Fruit fly (Drosophila melanogaster) whole organism, embryonic: ENCODE results near the gene RPA1.

Experiments used
- CG10267 ChIP-seq: fragments of 200-800 bp; sonication (Bioruptor generic); optimal IDR thresholded peaks from 2 replicates; lab custom pipeline; 2018; ENCODE audit warnings: missing biosample characterization, mild to moderate bottlenecking, missing genetic modification characterization, moderate library complexity
- CG10366 ChIP-seq: fragments of 200-800 bp; sonication (Bioruptor generic); IDR thresholded peaks from 2 replicates; pipeline ENCODE4 v1.3.6; 2022; ENCODE audit warnings: missing biosample characterization, missing genetic modification characterization
- CG11398 ChIP-seq: fragments of 200-800 bp; sonication (Bioruptor generic); optimal IDR thresholded peaks from 2 replicates; lab custom pipeline; 2016; ENCODE audit warnings: missing biosample characterization, missing genetic modification characterization
- CG12104 ChIP-seq: fragments of 200-800 bp; sonication (Bioruptor generic); optimal IDR thresholded peaks from 3 replicates; lab custom pipeline; 2016; ENCODE audit warnings: missing biosample characterization, missing genetic modification characterization
- CG14667 ChIP-seq: fragments of 200-800 bp; sonication (Bioruptor generic); IDR thresholded peaks from 2 replicates; pipeline ENCODE4 v1.3.6; 2022; ENCODE audit warnings: missing biosample characterization, missing genetic modification characterization
- CG14710 ChIP-seq: fragments of 200-800 bp; sonication (Bioruptor generic); optimal IDR thresholded peaks from 3 replicates; lab custom pipeline; 2019; ENCODE audit warnings: missing biosample characterization, mild to moderate bottlenecking, missing genetic modification characterization, moderate library complexity
- CG1602 ChIP-seq: fragments of 200-800 bp; sonication (Bioruptor generic); optimal IDR thresholded peaks from 3 replicates; lab custom pipeline; 2016; ENCODE audit warnings: missing biosample characterization, missing genetic modification characterization
- CG2889 ChIP-seq: fragments of 200-800 bp; sonication (Bioruptor generic); IDR thresholded peaks from 3 replicates; pipeline ENCODE4 v1.3.6; 2022; ENCODE audit warnings: missing biosample characterization, missing genetic modification characterization
- CG31388 ChIP-seq: fragments of 200-800 bp; sonication (Bioruptor generic); optimal IDR thresholded peaks from 2 replicates; lab custom pipeline; 2016; ENCODE audit warnings: missing biosample characterization, missing genetic modification characterization
- CG3847 ChIP-seq: fragments of 200-800 bp; sonication (Bioruptor generic); IDR thresholded peaks from 2 replicates; pipeline ENCODE4 v1.3.6; 2022; ENCODE audit warnings: missing biosample characterization, missing genetic modification characterization
- CG4854 ChIP-seq: fragments of 200-800 bp; sonication (Bioruptor generic); optimal IDR thresholded peaks from 2 replicates; lab custom pipeline; 2016; ENCODE audit warnings: missing biosample characterization, missing genetic modification characterization, inconsistent platforms
- CG6272 ChIP-seq: fragments of 200-800 bp; sonication (Bioruptor generic); IDR thresholded peaks from 2 replicates; pipeline ENCODE4 v1.3.6; 2022; ENCODE audit warnings: missing biosample characterization, missing genetic modification characterization
- CG7372 ChIP-seq: fragments of 200-800 bp; sonication (Bioruptor generic); IDR thresholded peaks from 2 replicates; pipeline ENCODE4 v1.3.6; 2022; ENCODE audit warnings: missing biosample characterization, missing genetic modification characterization
- CG7745 ChIP-seq: fragments of 200-800 bp; sonication (Bioruptor generic); optimal IDR thresholded peaks from 2 replicates; lab custom pipeline; 2018; ENCODE audit warnings: missing biosample characterization, mild to moderate bottlenecking, missing genetic modification characterization, moderate library complexity
- CG7963 ChIP-seq: fragments of 200-800 bp; sonication (Bioruptor generic); IDR thresholded peaks from 3 replicates; pipeline ENCODE4 v1.3.6; 2022; ENCODE audit warnings: missing biosample characterization, missing genetic modification characterization; ENCODE audit not compliant: partially characterized antibody
- CG8281 ChIP-seq: fragments of 200-800 bp; sonication (Bioruptor generic); optimal IDR thresholded peaks from 2 replicates; lab custom pipeline; 2018; ENCODE audit warnings: missing biosample characterization, mild to moderate bottlenecking, missing genetic modification characterization, moderate library complexity
- CG9797 ChIP-seq: fragments of 200-800 bp; sonication (Bioruptor generic); optimal IDR thresholded peaks from 3 replicates; lab custom pipeline; 2018; ENCODE audit warnings: missing biosample characterization, mild to moderate bottlenecking, missing genetic modification characterization
- CG9817 ChIP-seq: fragments of 200-800 bp; sonication (Bioruptor generic); optimal IDR thresholded peaks from 2 replicates; lab custom pipeline; 2018; ENCODE audit warnings: missing biosample characterization, mild to moderate bottlenecking, missing genetic modification characterization, moderate library complexity
- D19A ChIP-seq: fragments of 200-800 bp; optimal IDR thresholded peaks from 3 replicates; lab custom pipeline; 2019; ENCODE audit warnings: missing biosample characterization, mild to moderate bottlenecking, missing genetic modification characterization, moderate library complexity
- D19B ChIP-seq: fragments of 200-800 bp; sonication (Bioruptor generic); optimal IDR thresholded peaks from 2 replicates; lab custom pipeline; 2017; ENCODE audit warnings: missing biosample characterization, mild to moderate bottlenecking, missing genetic modification characterization
- Dbx ChIP-seq: fragments of 200-800 bp; sonication (Bioruptor generic); IDR thresholded peaks from 3 replicates; pipeline ENCODE4 v1.3.6; 2022; ENCODE audit warnings: missing biosample characterization, missing genetic modification characterization
- Deaf1 ChIP-seq: fragments of 200-800 bp; optimal IDR thresholded peaks from 3 replicates; lab custom pipeline; 2019; ENCODE audit warnings: missing biosample characterization, mild to moderate bottlenecking, missing genetic modification characterization, moderate library complexity
- Drgx ChIP-seq: fragments of 200-800 bp; sonication (Bioruptor generic); IDR thresholded peaks from 2 replicates; pipeline ENCODE4 v1.3.6; 2022; ENCODE audit warnings: missing biosample characterization, missing genetic modification characterization
- Elba2 ChIP-seq: fragments of 200-800 bp; sonication (Bioruptor generic); optimal IDR thresholded peaks from 3 replicates; lab custom pipeline; 2016; ENCODE audit warnings: missing biosample characterization, missing genetic modification characterization
- Hr3 ChIP-seq: fragments of 200-800 bp; sonication (Bioruptor generic); optimal IDR thresholded peaks from 3 replicates; lab custom pipeline; 2016; ENCODE audit warnings: missing biosample characterization, missing genetic modification characterization
- Lhr ChIP-seq: fragments of 200-800 bp; sonication (Bioruptor generic); optimal IDR thresholded peaks from 3 replicates; lab custom pipeline; 2017; ENCODE audit warnings: mild to moderate bottlenecking, missing biosample characterization, missing genetic modification reagents, missing genetic modification characterization
- Opbp ChIP-seq: fragments of 200-800 bp; sonication (Bioruptor generic); IDR thresholded peaks from 3 replicates; pipeline ENCODE4 v1.3.6; 2022; ENCODE audit warnings: missing biosample characterization, missing genetic modification characterization; ENCODE audit not compliant: partially characterized antibody
- Sox100B ChIP-seq: fragments of 200-800 bp; sonication (Bioruptor generic); optimal IDR thresholded peaks from 3 replicates; lab custom pipeline; 2018; ENCODE audit warnings: missing biosample characterization, mild to moderate bottlenecking, missing genetic modification characterization
- ash1 ChIP-seq: fragments of 200-800 bp; sonication (Bioruptor generic); optimal IDR thresholded peaks from 2 replicates; lab custom pipeline; 2018; ENCODE audit warnings: missing biosample characterization, mild to moderate bottlenecking, missing genetic modification characterization
- corto ChIP-seq: fragments of 200-800 bp; sonication (Bioruptor generic); optimal IDR thresholded peaks from 2 replicates; lab custom pipeline; 2016; ENCODE audit warnings: missing biosample characterization, mild to moderate bottlenecking, missing genetic modification characterization, moderate library complexity
- da ChIP-seq: fragments of 200-800 bp; sonication (Bioruptor generic); optimal IDR thresholded peaks from 2 replicates; lab custom pipeline; 2016; ENCODE audit warnings: missing biosample characterization, missing genetic modification characterization
- danr ChIP-seq: fragments of 200-800 bp; sonication (Bioruptor generic); IDR thresholded peaks from 2 replicates; pipeline ENCODE4 v1.3.6; 2022; ENCODE audit warnings: missing biosample characterization, missing genetic modification characterization
- fru ChIP-seq: fragments of >200 bp; optimal IDR thresholded peaks from 2 replicates; lab custom pipeline; 2017
- gcm ChIP-seq: fragments of 200-800 bp; sonication (Bioruptor generic); optimal IDR thresholded peaks from 2 replicates; lab custom pipeline; 2019; ENCODE audit warnings: missing biosample characterization, mild to moderate bottlenecking, missing genetic modification characterization, moderate library complexity
- grau ChIP-seq: fragments of 200-800 bp; optimal IDR thresholded peaks from 3 replicates; lab custom pipeline; 2019; ENCODE audit warnings: missing biosample characterization, mild to moderate bottlenecking, missing genetic modification characterization, moderate library complexity
- gro ChIP-seq: fragments of 200-800 bp; sonication (Bioruptor generic); optimal IDR thresholded peaks from 2 replicates; lab custom pipeline; 2016; ENCODE audit warnings: missing biosample characterization, missing genetic modification characterization
- gt ChIP-seq: fragments of 200-800 bp; sonication (Bioruptor generic); IDR thresholded peaks from 2 replicates; pipeline ENCODE4 v1.3.6; 2022; ENCODE audit warnings: missing biosample characterization, missing genetic modification characterization
- insv ChIP-seq, 2 experiments: fragments of 200-800 bp; sonication (Bioruptor generic); optimal IDR thresholded peaks; 3 replicates each; lab custom pipeline; 2016 to 2018; ENCODE audit warnings: missing biosample characterization in 2 of 2, missing genetic modification characterization in 2 of 2
- jing ChIP-seq: fragments of 200-800 bp; sonication (Bioruptor generic); optimal IDR thresholded peaks from 2 replicates; lab custom pipeline; 2018; ENCODE audit warnings: missing biosample characterization, mild to moderate bottlenecking, missing genetic modification characterization
- jumu ChIP-seq: fragments of 200-800 bp; sonication (Bioruptor generic); optimal IDR thresholded peaks from 3 replicates; lab custom pipeline; 2016; ENCODE audit warnings: missing biosample characterization, missing genetic modification characterization
- kay ChIP-seq: fragments of 200-800 bp; sonication (Bioruptor generic); optimal IDR thresholded peaks from 2 replicates; lab custom pipeline; 2016; ENCODE audit warnings: missing biosample characterization, missing genetic modification characterization
- mirr ChIP-seq: fragments of 200-800 bp; sonication (Bioruptor generic); optimal IDR thresholded peaks from 3 replicates; lab custom pipeline; 2018; ENCODE audit warnings: missing biosample characterization, mild to moderate bottlenecking, missing genetic modification characterization
- nmo ChIP-seq: fragments of 200-800 bp; sonication (Bioruptor generic); optimal IDR thresholded peaks from 2 replicates; lab custom pipeline; 2018; ENCODE audit warnings: missing biosample characterization, mild to moderate bottlenecking, missing genetic modification characterization, moderate library complexity
- phol ChIP-seq: fragments of 200-800 bp; sonication (Bioruptor generic); optimal IDR thresholded peaks from 3 replicates; lab custom pipeline; 2018; ENCODE audit warnings: missing biosample characterization, mild to moderate bottlenecking, missing genetic modification characterization, moderate library complexity
- schlank ChIP-seq: fragments of 200-800 bp; sonication (Bioruptor generic); optimal IDR thresholded peaks from 2 replicates; lab custom pipeline; 2018; ENCODE audit warnings: missing biosample characterization, mild to moderate bottlenecking, missing genetic modification characterization
- seq ChIP-seq: fragments of 200-800 bp; sonication (Bioruptor generic); IDR thresholded peaks from 2 replicates; pipeline ENCODE4 v1.3.6; 2022; ENCODE audit warnings: missing biosample characterization, missing genetic modification characterization
- sima ChIP-seq: fragments of 200-800 bp; sonication (Bioruptor generic); optimal IDR thresholded peaks from 2 replicates; lab custom pipeline; 2016; ENCODE audit warnings: missing biosample characterization, missing genetic modification characterization
- slou ChIP-seq: fragments of 200-800 bp; sonication (Bioruptor generic); optimal IDR thresholded peaks from 3 replicates; lab custom pipeline; 2016; ENCODE audit warnings: missing biosample characterization, missing genetic modification characterization
- trem ChIP-seq: fragments of 200-800 bp; optimal IDR thresholded peaks from 3 replicates; lab custom pipeline; 2019; ENCODE audit warnings: missing biosample characterization, mild to moderate bottlenecking, missing genetic modification characterization, moderate library complexity
- vfl ChIP-seq: fragments of 200-800 bp; sonication (Bioruptor generic); optimal IDR thresholded peaks from 2 replicates; lab custom pipeline; 2016; ENCODE audit warnings: missing biosample characterization, missing genetic modification characterization
- wor ChIP-seq: fragments of 200-800 bp; sonication (Bioruptor generic); IDR thresholded peaks from 2 replicates; pipeline ENCODE4 v1.3.6; 2022; ENCODE audit warnings: missing biosample characterization, missing genetic modification characterization
- zfh2 ChIP-seq: fragments of 200-800 bp; sonication (Bioruptor generic); optimal IDR thresholded peaks from 2 replicates; lab custom pipeline; 2016; ENCODE audit warnings: missing biosample characterization, missing genetic modification characterization

RPA1 gene

dm6 chr3R:8305110-8305509, 40.9 kb upstream of the RPA1 start, which contains the start of gene Sgt1 (continued):
- TF ChIP-seq CG11398, result no peak
- no peak for TF ChIP-seq Drgx (GFP tag; lab: Robert Waterston, UW)
- peak; percentile 38 for TF ChIP-seq CG9817 (tag; lab: Kevin White, UChicago)
- TF ChIP-seq CG7745 (tag; lab: Kevin White, UChicago), result peak; percentile 29
- peak; percentile 82; the same call in 2 of the 3 replicates for TF ChIP-seq Opbp
- no peak for TF ChIP-seq da (GFP tag; lab: Kevin White, UChicago)
- TF ChIP-seq sima, result no peak
- TF ChIP-seq fru, result no peak
- TF ChIP-seq CG7963 (GFP tag; lab: Robert Waterston, UW), result peak; percentile 91
- TF ChIP-seq corto (GFP tag; lab: Kevin White, UChicago), result no peak
- TF ChIP-seq gt (GFP tag; lab: Robert Waterston, UW), result no peak
- no peak for TF ChIP-seq CG1602
- TF ChIP-seq insv (GFP tag; optimal IDR thresholded peaks at IDR 0.05; lab: Kevin White, UChicago), result peak in 1 of 2 experiments; percentile 64
- 0 out of 2 replicates have a peak, but pooled peaks have one; percentile 28 for TF ChIP-seq CG6272 (GFP tag; lab: Robert Waterston, UW)
- peak; percentile 80 for TF ChIP-seq CG3847 (GFP tag; lab: Robert Waterston, UW)
- TF ChIP-seq mirr (GFP tag; lab: Kevin White, UChicago), result no peak
- TF ChIP-seq nmo (GFP tag; lab: Kevin White, UChicago), result peak; percentile 66
- peak; percentile 69 for TF ChIP-seq CG14710 (tag; lab: Kevin White, UChicago)
- TF ChIP-seq CG10267 (tag; lab: Kevin White, UChicago), result peak; percentile 98
- peak; percentile 63 for TF ChIP-seq jumu (GFP tag; lab: Kevin White, UChicago)
- peak; percentile 72 for TF ChIP-seq vfl (GFP tag; lab: Kevin White, UChicago)
- peak; percentile 79 for TF ChIP-seq zfh2 (GFP tag; lab: Kevin White, UChicago)
- no peak for TF ChIP-seq D19B (GFP tag; lab: Kevin White, UChicago)
- TF ChIP-seq trem, result peak; percentile 93
- no peak for TF ChIP-seq Elba2 (GFP tag; lab: Kevin White, UChicago)
- TF ChIP-seq Deaf1 (tag; lab: Kevin White, UChicago), result no peak
- no peak for TF ChIP-seq CG12104
- no peak for TF ChIP-seq ash1
- TF ChIP-seq seq (GFP tag; lab: Robert Waterston, UW), result no peak
- TF ChIP-seq jing (GFP tag; lab: Kevin White, UChicago), result no peak
- 0 out of 3 replicates have a peak, but pooled peaks have one; percentile 29 for TF ChIP-seq Dbx
- TF ChIP-seq phol (tag; lab: Kevin White, UChicago), result peak; percentile 69
- TF ChIP-seq D19A (tag; lab: Kevin White, UChicago), result no peak
- TF ChIP-seq CG8281 (tag; lab: Kevin White, UChicago), result no peak
- TF ChIP-seq gro, result peak; percentile 79
- TF ChIP-seq CG4854 (GFP tag; lab: Kevin White, UChicago), result peak; percentile 6
- no peak for TF ChIP-seq slou
- no peak for TF ChIP-seq CG31388 (GFP tag; lab: Kevin White, UChicago)
- TF ChIP-seq grau (tag; lab: Kevin White, UChicago), result peak; percentile 36
- peak; percentile 57 for TF ChIP-seq CG9797 (GFP tag; lab: Kevin White, UChicago)
- no peak for TF ChIP-seq CG14667
- TF ChIP-seq CG2889 (GFP tag; lab: Robert Waterston, UW), result no peak
- no peak for TF ChIP-seq kay (GFP tag; lab: Kevin White, UChicago)
- TF ChIP-seq wor, result no peak
- no peak for TF ChIP-seq CG7372 (GFP tag; lab: Robert Waterston, UW)
- peak; percentile 95 for TF ChIP-seq Lhr
- no peak for TF ChIP-seq schlank (tag; lab: Kevin White, UChicago)
- TF ChIP-seq gcm (GFP tag; lab: Kevin White, UChicago), result no peak
- no peak for TF ChIP-seq Sox100B (GFP tag; lab: Kevin White, UChicago)
- TF ChIP-seq danr, result no peak
- TF ChIP-seq CG10366 (GFP tag; lab: Robert Waterston, UW), result no peak
- TF ChIP-seq Hr3 (GFP tag; lab: Kevin White, UChicago), result peak; percentile 11
